Worm (Caenorhabditis elegans): Measurements from ENCODE around the gene tsp-8.

tsp-8 gene

DNA sequence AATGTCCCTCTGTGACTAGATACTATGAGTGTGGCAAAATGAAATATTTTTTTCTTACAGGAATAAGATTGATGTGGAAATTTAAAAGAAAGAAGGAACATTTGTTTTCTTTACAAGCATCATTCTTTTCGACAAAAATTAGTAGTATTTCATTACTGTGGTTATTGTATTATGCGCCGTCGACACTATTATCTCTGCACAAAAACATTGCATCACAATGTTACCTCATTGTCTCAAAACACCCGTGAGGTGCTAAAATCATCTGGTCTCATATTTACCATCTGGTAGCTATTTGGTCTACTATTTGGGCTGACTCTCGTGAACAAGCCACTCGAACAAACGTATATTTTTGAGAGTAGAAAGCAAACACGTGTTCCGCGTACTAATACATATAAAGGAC, 30.2 kb upstream of the tsp-8 start:
- TF ChIP-seq ahr-1 (tag; optimal IDR thresholded peaks at IDR 0.05) (no peak), T23F11.4 (GFP tag; optimal IDR thresholded peaks at IDR 0.05) (no peak), hlh-8 (tag; optimal IDR thresholded peaks at IDR 0.05) (no peak), nhr-11 (tag; optimal IDR thresholded peaks at IDR 0.05) (no peak), pqm-1 (tag; optimal IDR thresholded peaks at IDR 0.05) (no peak), K09A11.1 (tag; optimal IDR thresholded peaks at IDR 0.05; ENCODE audit: insufficient read depth) (no peak), gmeb-2 (tag; optimal IDR thresholded peaks at IDR 0.05) (no peak), tbx-7 (tag; optimal IDR thresholded peaks at IDR 0.05) (no peak), ceh-45 (GFP tag; IDR thresholded peaks at IDR 0.05) (no peak), F13H6.1 (tag; optimal IDR thresholded peaks at IDR 0.05) (no peak), npax-4 (tag; optimal IDR thresholded peaks at IDR 0.05) (no peak)

DNA sequence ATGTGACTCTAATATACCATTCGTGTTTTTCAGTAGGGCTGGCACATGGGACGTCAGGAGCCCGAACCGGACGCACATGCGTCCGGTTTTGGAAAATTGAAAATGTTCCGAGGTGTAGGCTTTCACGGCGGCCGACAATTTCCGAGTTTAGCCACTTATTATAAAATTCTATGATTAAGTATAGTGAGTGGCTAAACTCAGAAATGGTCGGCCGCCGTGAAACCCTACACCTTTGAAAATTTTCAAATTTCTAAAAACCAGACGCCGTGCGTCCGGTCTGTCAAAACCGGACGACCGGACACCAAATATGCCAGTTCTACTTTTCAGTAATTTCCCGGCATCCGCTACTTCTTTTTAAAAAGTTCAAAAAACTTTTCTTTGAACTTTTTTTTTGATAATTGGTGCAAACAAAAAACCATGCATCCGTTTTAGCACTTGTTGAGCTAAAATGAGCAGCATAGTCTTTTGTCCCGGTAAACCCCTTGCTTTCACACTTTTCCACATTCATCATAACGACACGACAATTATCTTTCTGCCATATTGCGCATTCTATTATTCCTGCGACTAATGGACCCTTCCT, 28.4 kb upstream of the tsp-8 start:
- peak; percentile 47; the same call in 1 of the 2 replicates for TF ChIP-seq sox-2 (GFP tag; IDR thresholded peaks at IDR 0.05)
- no peak for TF ChIP-seq ceh-9 (tag; optimal IDR thresholded peaks at IDR 0.05)
- TF ChIP-seq ahr-1 (tag; optimal IDR thresholded peaks at IDR 0.05): no peak
- TF ChIP-seq npax-4 (tag; optimal IDR thresholded peaks at IDR 0.05): no peak
- no peak for TF ChIP-seq ceh-14 (tag; optimal IDR thresholded peaks at IDR 0.05)
- no peak for TF ChIP-seq lin-11 (tag; optimal IDR thresholded peaks at IDR 0.05)
- no peak for TF ChIP-seq nhr-232 (tag; optimal IDR thresholded peaks at IDR 0.05)

- TF ChIP-seq K02D7.2 (tag; optimal IDR thresholded peaks at IDR 0.05) (no peak), C08G9.2 (tag; optimal IDR thresholded peaks at IDR 0.05) (peak; percentile 3)
Observed at ce11 chrX:14756606-14757005, 27.3 kb upstream of the tsp-8 start.

- TF ChIP-seq ceh-34 (tag; optimal IDR thresholded peaks at IDR 0.05) (no peak), dmd-4 (tag; optimal IDR thresholded peaks at IDR 0.05; ENCODE audit: borderline replicate concordance) (no peak), hlh-6 (tag; optimal IDR thresholded peaks at IDR 0.05) (no peak), madf-2 (tag; optimal IDR thresholded peaks at IDR 0.05) (no peak), ztf-16 (tag; optimal IDR thresholded peaks at IDR 0.05) (no peak), ama-1 (optimal IDR thresholded peaks at IDR 0.05) (no peak), ceh-9 (tag; optimal IDR thresholded peaks at IDR 0.05) (no peak), K02D7.2 (tag; optimal IDR thresholded peaks at IDR 0.05) (no peak)
Observed at ce11 chrX:14755847-14756246, 26.5 kb upstream of the tsp-8 start.

ce11 chrX:14753514-14754076, 24.3 kb upstream of the tsp-8 start, which contains the start of gene sucl-1:
sucl-1 (plus strand) TSS chrX:14754026.
- TF ChIP-seq C08G9.2 (tag; optimal IDR thresholded peaks at IDR 0.05) (no peak), npax-4 (tag; optimal IDR thresholded peaks at IDR 0.05) (no peak), rnt-1 (tag; optimal IDR thresholded peaks at IDR 0.05) (peak; percentile 73), ceh-34 (tag; optimal IDR thresholded peaks at IDR 0.05) (peak; percentile 82), pha-2 (tag; optimal IDR thresholded peaks at IDR 0.05) (peak; percentile 11), elt-2 (tag; optimal IDR thresholded peaks at IDR 0.05) (peak; percentile 64), pros-1 (tag; optimal IDR thresholded peaks at IDR 0.05) (no peak), unc-55 (GFP tag; optimal IDR thresholded peaks at IDR 0.05) (peak; percentile 49), pax-1 (tag; optimal IDR thresholded peaks at IDR 0.05) (peak; percentile 6), nfya-1 (tag; optimal IDR thresholded peaks at IDR 0.05) (peak; percentile 99), hlh-6 (tag; optimal IDR thresholded peaks at IDR 0.05) (no peak), pat-9 (tag; optimal IDR thresholded peaks at IDR 0.05) (peak; percentile 58), dve-1 (tag; optimal IDR thresholded peaks at IDR 0.05) (peak; percentile 10), pqm-1 (tag; optimal IDR thresholded peaks at IDR 0.05) (no peak), ceh-31 (tag; optimal IDR thresholded peaks at IDR 0.05) (peak; percentile 92), ztf-16 (tag; optimal IDR thresholded peaks at IDR 0.05) (no peak), ceh-6 (GFP tag; optimal IDR thresholded peaks at IDR 0.05) (peak; percentile 32), ceh-14 (tag; optimal IDR thresholded peaks at IDR 0.05) (peak; percentile 65), ceh-22 (tag; optimal IDR thresholded peaks at IDR 0.05) (peak; percentile 32), hlh-30 (tag; optimal IDR thresholded peaks at IDR 0.05; ENCODE audit: insufficient read depth) (peak; percentile 45), ceh-18 (tag; optimal IDR thresholded peaks at IDR 0.05) (peak; percentile 88), fkh-6 (tag; optimal IDR thresholded peaks at IDR 0.05) (peak; percentile 10), syd-9 (tag; optimal IDR thresholded peaks at IDR 0.05) (peak; percentile 76), unc-42 (tag; optimal IDR thresholded peaks at IDR 0.05) (peak; percentile 73), ref-2 (tag; optimal IDR thresholded peaks at IDR 0.05) (peak; percentile 45), sdc-2 (tag; optimal IDR thresholded peaks at IDR 0.05) (peak; percentile 77), K09A11.1 (tag; optimal IDR thresholded peaks at IDR 0.05; ENCODE audit: insufficient read depth) (peak; percentile 5), F13H6.1 (tag; optimal IDR thresholded peaks at IDR 0.05) (peak; percentile 49)

Measured in whole organism, late embryonic.